Fruit fly (Drosophila melanogaster) whole organism, embryonic: ENCODE data around the gene CG32075.

Experiments
- BEAF-32 ChIP-seq: fragments of 200-800 bp; sonication (Bioruptor generic); optimal IDR thresholded peaks from 3 replicates; lab custom pipeline; 2017; ENCODE audit warnings: missing biosample characterization, missing genetic modification characterization, mild to moderate bottlenecking, moderate library complexity, missing genetic modification reagents
- Bteb2 ChIP-seq: fragments of 200-800 bp; sonication (Bioruptor generic); optimal IDR thresholded peaks from 2 replicates; lab custom pipeline; 2016; ENCODE audit warnings: missing biosample characterization, missing genetic modification characterization
- CG10321 ChIP-seq: fragments of 200-800 bp; sonication (Bioruptor generic); IDR thresholded peaks from 2 replicates; pipeline ENCODE4 v1.3.6; 2022; ENCODE audit warnings: missing biosample characterization, missing genetic modification characterization
- CG10959 ChIP-seq: fragments of 200-800 bp; sonication (Bioruptor generic); IDR thresholded peaks from 2 replicates; pipeline ENCODE4 v1.3.6; 2022; ENCODE audit warnings: missing biosample characterization, missing genetic modification characterization
- CG11723 ChIP-seq: fragments of 200-800 bp; sonication (Bioruptor generic); optimal IDR thresholded peaks from 2 replicates; lab custom pipeline; 2017; ENCODE audit warnings: missing biosample characterization, mild to moderate bottlenecking, missing genetic modification characterization
- CG12391 ChIP-seq: fragments of 200-800 bp; sonication (Bioruptor generic); optimal IDR thresholded peaks from 3 replicates; lab custom pipeline; 2018; ENCODE audit warnings: missing biosample characterization, mild to moderate bottlenecking, missing genetic modification characterization, moderate library complexity
- CG1603 ChIP-seq: fragments of 200-800 bp; sonication (Bioruptor generic); optimal IDR thresholded peaks from 2 replicates; lab custom pipeline; 2019; ENCODE audit warnings: missing biosample characterization, mild to moderate bottlenecking, missing genetic modification characterization, moderate library complexity
- CG18262 ChIP-seq: fragments of 200-800 bp; optimal IDR thresholded peaks from 3 replicates; lab custom pipeline; 2019; ENCODE audit warnings: missing biosample characterization, mild to moderate bottlenecking, missing genetic modification characterization, moderate library complexity
- CG31224 ChIP-seq: fragments of 200-800 bp; sonication (Bioruptor generic); IDR thresholded peaks from 2 replicates; pipeline ENCODE4 v1.3.6; 2022; ENCODE audit warnings: missing biosample characterization, missing genetic modification characterization
- CG43689 ChIP-seq: fragments of 200-800 bp; sonication (Bioruptor generic); IDR thresholded peaks from 2 replicates; pipeline ENCODE4 v1.3.6; 2022; ENCODE audit warnings: missing biosample characterization, missing genetic modification characterization
- CG6254 ChIP-seq: fragments of 200-800 bp; sonication (Bioruptor generic); optimal IDR thresholded peaks from 3 replicates; lab custom pipeline; 2017; ENCODE audit warnings: mild to moderate bottlenecking, missing biosample characterization, missing genetic modification reagents, missing genetic modification characterization
- CG7839 ChIP-seq: fragments of 200-800 bp; sonication (Bioruptor generic); optimal IDR thresholded peaks from 3 replicates; lab custom pipeline; 2018; ENCODE audit warnings: missing biosample characterization, mild to moderate bottlenecking, missing genetic modification characterization, moderate library complexity
- CG9797 ChIP-seq: fragments of 200-800 bp; sonication (Bioruptor generic); optimal IDR thresholded peaks from 3 replicates; lab custom pipeline; 2018; ENCODE audit warnings: missing biosample characterization, mild to moderate bottlenecking, missing genetic modification characterization
- CkIIα-i1 ChIP-seq: fragments of 200-800 bp; sonication (Bioruptor generic); IDR thresholded peaks from 2 replicates; pipeline ENCODE4 v1.3.6; 2022; ENCODE audit warnings: missing biosample characterization, missing genetic modification characterization
- D19B ChIP-seq: fragments of 200-800 bp; sonication (Bioruptor generic); optimal IDR thresholded peaks from 2 replicates; lab custom pipeline; 2017; ENCODE audit warnings: missing biosample characterization, mild to moderate bottlenecking, missing genetic modification characterization
- Dip3 ChIP-seq: fragments of 200-800 bp; sonication (Bioruptor generic); optimal IDR thresholded peaks from 3 replicates; lab custom pipeline; 2016; ENCODE audit warnings: missing biosample characterization, missing genetic modification characterization
- Doc2 ChIP-seq: fragments of 200-800 bp; sonication (Bioruptor generic); IDR thresholded peaks from 2 replicates; pipeline ENCODE4 v1.3.6; 2022; ENCODE audit warnings: missing biosample characterization, missing genetic modification characterization
- GATAe ChIP-seq: fragments of 200-800 bp; sonication (Bioruptor generic); conservative IDR thresholded peaks from 2 replicates; pipeline ENCODE4 v1.3.6; 2022; ENCODE audit warnings: missing biosample characterization, missing genetic modification characterization
- HLH3B ChIP-seq: fragments of 200-800 bp; sonication (Bioruptor generic); IDR thresholded peaks from 2 replicates; pipeline ENCODE4 v1.3.6; 2022; ENCODE audit warnings: missing biosample characterization, missing genetic modification characterization
- Hmr ChIP-seq: fragments of 200-800 bp; sonication (Bioruptor generic); optimal IDR thresholded peaks from 3 replicates; lab custom pipeline; 2017; ENCODE audit warnings: mild to moderate bottlenecking, missing biosample characterization, missing genetic modification reagents, missing genetic modification characterization
- Lhr ChIP-seq: fragments of 200-800 bp; sonication (Bioruptor generic); optimal IDR thresholded peaks from 3 replicates; lab custom pipeline; 2017; ENCODE audit warnings: mild to moderate bottlenecking, missing biosample characterization, missing genetic modification reagents, missing genetic modification characterization
- Lim3 ChIP-seq: fragments of 200-800 bp; sonication (Bioruptor generic); IDR thresholded peaks from 2 replicates; pipeline ENCODE4 v1.3.6; 2022; ENCODE audit warnings: missing biosample characterization, missing genetic modification characterization
- Mrtf ChIP-seq: fragments of 200-800 bp; sonication (Bioruptor generic); IDR thresholded peaks from 3 replicates; pipeline ENCODE4 v1.3.6; 2022; ENCODE audit warnings: missing biosample characterization, missing genetic modification characterization
- Side ChIP-seq: fragments of 200-800 bp; sonication (Bioruptor generic); optimal IDR thresholded peaks from 2 replicates; lab custom pipeline; 2016; ENCODE audit warnings: missing biosample characterization, missing genetic modification characterization
- al ChIP-seq: fragments of 200-800 bp; sonication (Bioruptor generic); IDR thresholded peaks from 2 replicates; pipeline ENCODE4 v1.3.6; 2022; ENCODE audit warnings: missing biosample characterization, missing genetic modification characterization
- az2 ChIP-seq: fragments of 200-800 bp; sonication (Bioruptor generic); optimal IDR thresholded peaks from 3 replicates; lab custom pipeline; 2016; ENCODE audit warnings: missing biosample characterization, missing genetic modification characterization
- bcd ChIP-seq: fragments of 200-800 bp; sonication (Bioruptor generic); optimal IDR thresholded peaks from 2 replicates; lab custom pipeline; 2017; ENCODE audit warnings: missing biosample characterization, mild to moderate bottlenecking, missing genetic modification characterization
- caup ChIP-seq: fragments of 200-800 bp; sonication (Bioruptor generic); optimal IDR thresholded peaks from 3 replicates; lab custom pipeline; 2017; ENCODE audit warnings: missing biosample characterization, mild to moderate bottlenecking, missing genetic modification characterization, moderate library complexity; ENCODE audit not compliant: severe bottlenecking
- crp ChIP-seq, 2 experiments: fragments of 200-800 bp; sonication (Bioruptor generic); optimal IDR thresholded peaks; 2 replicates in 1 of 2; 3 replicates in 1 of 2; lab custom pipeline; 2017; ENCODE audit warnings: missing biosample characterization in 2 of 2, missing genetic modification characterization in 2 of 2, mild to moderate bottlenecking in 1 of 2, moderate library complexity in 1 of 2
- dpn ChIP-seq, 2 experiments: fragments of 200-800 bp; sonication (Bioruptor generic); optimal IDR thresholded peaks; 3 replicates each; lab custom pipeline; 2016; ENCODE audit warnings: missing biosample characterization in 2 of 2, missing genetic modification characterization in 2 of 2
- grn ChIP-seq: fragments of 200-800 bp; sonication (Bioruptor generic); optimal IDR thresholded peaks from 3 replicates; lab custom pipeline; 2017; ENCODE audit warnings: missing biosample characterization, missing genetic modification characterization
- gt ChIP-seq: fragments of 200-800 bp; sonication (Bioruptor generic); IDR thresholded peaks from 2 replicates; pipeline ENCODE4 v1.3.6; 2022; ENCODE audit warnings: missing biosample characterization, missing genetic modification characterization
- knrl ChIP-seq: fragments of 200-800 bp; sonication (Bioruptor generic); IDR thresholded peaks from 3 replicates; pipeline ENCODE4 v1.3.6; 2022; ENCODE audit warnings: missing biosample characterization, missing genetic modification characterization; ENCODE audit not compliant: partially characterized antibody
- luna ChIP-seq: fragments of 200-800 bp; sonication (Bioruptor generic); optimal IDR thresholded peaks from 2 replicates; lab custom pipeline; 2016; ENCODE audit warnings: missing biosample characterization, missing genetic modification characterization
- nmo ChIP-seq: fragments of 200-800 bp; sonication (Bioruptor generic); optimal IDR thresholded peaks from 2 replicates; lab custom pipeline; 2018; ENCODE audit warnings: missing biosample characterization, mild to moderate bottlenecking, missing genetic modification characterization, moderate library complexity
- pan ChIP-seq, 4 experiments: fragments of >200 bp in 3 of 4; fragments of 200-800 bp in 1 of 4; sonication (Bioruptor generic) in 1 of 4; optimal IDR thresholded peaks in 3 of 4; IDR thresholded peaks in 1 of 4; 2 replicates each; pipeline versions ENCODE4 v1.3.6 to Lab custom; 2017 to 2022; ENCODE audit warnings: missing biosample characterization in 2 of 4, missing genetic modification characterization in 2 of 4, mixed read lengths in 1 of 4
- pnt ChIP-seq: fragments of 200-800 bp; sonication (Bioruptor generic); optimal IDR thresholded peaks from 3 replicates; lab custom pipeline; 2016; ENCODE audit warnings: missing biosample characterization, missing genetic modification characterization
- pum ChIP-seq: fragments of 200-800 bp; sonication (Bioruptor generic); optimal IDR thresholded peaks from 2 replicates; lab custom pipeline; 2016; ENCODE audit warnings: missing biosample characterization, missing genetic modification characterization
- repo ChIP-seq: fragments of 200-800 bp; sonication (Bioruptor generic); optimal IDR thresholded peaks from 2 replicates; lab custom pipeline; 2016; ENCODE audit warnings: missing biosample characterization, missing genetic modification characterization
- seq ChIP-seq: fragments of 200-800 bp; sonication (Bioruptor generic); IDR thresholded peaks from 2 replicates; pipeline ENCODE4 v1.3.6; 2022; ENCODE audit warnings: missing biosample characterization, missing genetic modification characterization
- slbo ChIP-seq: fragments of 200-800 bp; sonication (Bioruptor generic); IDR thresholded peaks from 2 replicates; pipeline ENCODE4 v1.3.6; 2022; ENCODE audit warnings: missing biosample characterization, missing genetic modification characterization
- slou ChIP-seq: fragments of 200-800 bp; sonication (Bioruptor generic); optimal IDR thresholded peaks from 3 replicates; lab custom pipeline; 2016; ENCODE audit warnings: missing biosample characterization, missing genetic modification characterization
- so ChIP-seq: fragments of 200-800 bp; sonication (Bioruptor generic); IDR thresholded peaks from 3 replicates; pipeline ENCODE4 v1.3.6; 2022; ENCODE audit warnings: missing biosample characterization, missing genetic modification characterization
- tll ChIP-seq, 2 experiments: fragments of 200-800 bp in 1 of 2; fragments of >200 bp in 1 of 2; sonication (Bioruptor generic) in 1 of 2; optimal IDR thresholded peaks; 2 replicates each; lab custom pipeline; 2017 to 2019; ENCODE audit warnings: missing biosample characterization in 2 of 2, missing genetic modification characterization in 2 of 2, mild to moderate bottlenecking in 1 of 2, moderate library complexity in 1 of 2
- trh ChIP-seq: fragments of 200-800 bp; sonication (Bioruptor generic); optimal IDR thresholded peaks from 2 replicates; lab custom pipeline; 2016; ENCODE audit warnings: missing biosample characterization, missing genetic modification characterization
- wek ChIP-seq: fragments of 200-800 bp; sonication (Bioruptor generic); optimal IDR thresholded peaks from 3 replicates; lab custom pipeline; 2018; ENCODE audit warnings: missing biosample characterization, mild to moderate bottlenecking, missing genetic modification characterization, moderate library complexity
- z ChIP-seq: fragments of 200-800 bp; sonication (Bioruptor generic); IDR thresholded peaks from 3 replicates; pipeline ENCODE4 v1.3.6; 2022; ENCODE audit warnings: missing biosample characterization, missing genetic modification characterization
- zf30C ChIP-seq: fragments of 200-800 bp; sonication (Bioruptor generic); optimal IDR thresholded peaks from 3 replicates; lab custom pipeline; 2018; ENCODE audit warnings: missing biosample characterization, mild to moderate bottlenecking, missing genetic modification characterization
- zfh2 ChIP-seq: fragments of 200-800 bp; sonication (Bioruptor generic); optimal IDR thresholded peaks from 2 replicates; lab custom pipeline; 2016; ENCODE audit warnings: missing biosample characterization, missing genetic modification characterization

The CG32075 gene

dm6 chr3L:11091943-11092609 lies 27.3 kb upstream of the CG32075 start (continued):
- TF ChIP-seq CG7839 (tag; lab: Kevin White, UChicago) (peak; percentile 43), wek (GFP tag; lab: Kevin White, UChicago) (no peak), so (GFP tag; lab: Robert Waterston, UW) (no peak), gt (no peak), seq (GFP tag; lab: Robert Waterston, UW) (no peak), z (no peak), az2 (GFP tag; lab: Kevin White, UChicago) (peak; percentile 27), HLH3B (GFP tag; lab: Robert Waterston, UW) (no peak), CG18262 (tag; lab: Kevin White, UChicago) (peak; percentile 45), CG9797 (no peak), caup (GFP tag; lab: Kevin White, UChicago) (peak; percentile 63), crp (GFP tag; optimal IDR thresholded peaks at IDR 0.05; lab: Kevin White, UChicago) (peak in 1 of 2 experiments; percentile 39), CG31224 (GFP tag; lab: Robert Waterston, UW) (no peak), repo (GFP tag; lab: Kevin White, UChicago) (peak; percentile 56), trh (GFP tag; lab: Kevin White, UChicago) (no peak), D19B (GFP tag; lab: Kevin White, UChicago) (no peak), BEAF-32 (GFP tag; lab: Kevin White, UChicago) (peak; percentile 1), pan (optimal IDR thresholded peaks at IDR 0.05; lab: Kevin White, UChicago) (no peak), pan (GFP tag; optimal IDR thresholded peaks at IDR 0.05 in 1 of 2, IDR thresholded peaks at IDR 0.05 in 1 of 2) (peak in 1 of 2 experiments; percentile 64), Doc2 (GFP tag; lab: Robert Waterston, UW) (no peak), Lim3 (GFP tag; lab: Robert Waterston, UW) (no peak), CG11723 (peak; percentile 2), CG12391 (tag; lab: Kevin White, UChicago) (peak; percentile 34), GATAe (no peak), zf30C (no peak), CG1603 (tag; lab: Kevin White, UChicago) (peak; percentile 32), slbo (GFP tag; lab: Robert Waterston, UW) (peak; percentile 48), CG43689 (GFP tag; lab: Robert Waterston, UW) (no peak), Side (peak; percentile 76), bcd (peak; percentile 43), pum (peak; percentile 61), knrl (GFP tag; lab: Robert Waterston, UW) (peak; percentile 15; the same call in 1 of the 3 replicates), CG10959 (GFP tag; lab: Robert Waterston, UW) (no peak), grn (no peak), CkIIα-i1 (GFP tag; lab: Robert Waterston, UW) (no peak), luna (no peak), al (GFP tag; lab: Robert Waterston, UW) (no peak), Hmr (GFP tag; lab: Kevin White, UChicago) (peak; percentile 59), Bteb2 (GFP tag; lab: Kevin White, UChicago) (no peak), Mrtf (GFP tag; lab: Robert Waterston, UW) (peak; percentile 62; the same call in 2 of the 3 replicates), CG6254 (peak; percentile 26), dpn (GFP tag; optimal IDR thresholded peaks at IDR 0.05; lab: Kevin White, UChicago) (peak; percentile 68 to 74), zfh2 (peak; percentile 51), CG10321 (GFP tag; lab: Robert Waterston, UW) (no peak), slou (GFP tag; lab: Kevin White, UChicago) (no peak), nmo (GFP tag; lab: Kevin White, UChicago) (peak; percentile 27), tll (GFP tag; optimal IDR thresholded peaks at IDR 0.05; lab: Kevin White, UChicago) (no peak), pnt (GFP tag; lab: Kevin White, UChicago) (no peak), Lhr (no peak), Dip3 (peak; percentile 48)
